Worm (Caenorhabditis elegans): ENCODE data around the gene tpa-1.
A peak's percentile ranks its signal among the peaks of the same experiment; 100 is the strongest.

Gene tpa-1

ce11 chrIV:91680-92079 is at the start of gene tpa-1:
tpa-1 (plus strand) TSS chrIV:91980.
- TF ChIP-seq dpl-1 (GFP tag; optimal IDR thresholded peaks at IDR 0.05) (no peak), jun-1 (tag; optimal IDR thresholded peaks at IDR 0.05) (no peak), fkh-4 (tag; optimal IDR thresholded peaks at IDR 0.05; ENCODE audit: borderline replicate concordance) (no peak), hlh-4 (tag; optimal IDR thresholded peaks at IDR 0.05) (no peak), ztf-11 (tag; optimal IDR thresholded peaks at IDR 0.05) (no peak), elt-3 (tag; optimal IDR thresholded peaks at IDR 0.05) (no peak), aha-1 (tag; optimal IDR thresholded peaks at IDR 0.05) (no peak), mdl-1 (tag; optimal IDR thresholded peaks at IDR 0.05) (no peak), ceh-90 (tag; optimal IDR thresholded peaks at IDR 0.05) (no peak), irx-1 (tag; optimal IDR thresholded peaks at IDR 0.05) (no peak), hpl-2 (GFP tag; optimal IDR thresholded peaks at IDR 0.05) (no peak), lin-13 (GFP tag; optimal IDR thresholded peaks at IDR 0.05) (no peak), lsy-2 (tag; optimal IDR thresholded peaks at IDR 0.05) (no peak), nhr-76 (tag; optimal IDR thresholded peaks at IDR 0.05) (no peak), F16B12.6 (tag; optimal IDR thresholded peaks at IDR 0.05) (no peak), nhr-11 (tag; optimal IDR thresholded peaks at IDR 0.05) (no peak)

DNA sequence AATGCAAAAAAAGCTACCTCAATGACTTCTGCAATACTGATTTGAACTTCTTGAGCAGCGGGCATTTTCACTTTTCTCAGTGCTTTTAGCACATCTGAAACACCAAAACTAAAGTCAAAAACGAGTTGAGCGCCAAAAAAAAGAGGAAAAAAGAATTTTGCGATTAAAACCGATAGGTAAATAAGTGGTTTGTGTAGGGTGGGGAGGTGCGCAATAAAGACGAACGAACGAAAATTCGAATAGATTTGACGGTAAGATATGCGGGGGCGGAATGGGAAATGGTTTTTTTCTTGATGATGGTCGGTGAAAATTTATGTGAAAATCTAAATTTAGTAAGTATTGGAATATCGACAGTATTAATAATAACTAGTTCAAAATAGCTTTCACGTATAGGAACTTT is 43.0 kb upstream of the tpa-1 start, which contains the start of gene frm-5.1:
Gene frm-5.1, minus strand, starts transcription at position 101 of the 400 bp plus-strand sequence.
- TF ChIP-seq snu-23 (GFP tag; optimal IDR thresholded peaks at IDR 0.05), result no peak
- TF ChIP-seq ztf-11 (tag; optimal IDR thresholded peaks at IDR 0.05), result no peak
- no peak for TF ChIP-seq F16B12.6 (tag; optimal IDR thresholded peaks at IDR 0.05)
- TF ChIP-seq egl-13 (tag; optimal IDR thresholded peaks at IDR 0.05), result no peak
- no peak for TF ChIP-seq nhr-28 (tag; optimal IDR thresholded peaks at IDR 0.05)
- no peak for TF ChIP-seq efl-3 (GFP tag; optimal IDR thresholded peaks at IDR 0.05)
- TF ChIP-seq nhr-12 (tag; optimal IDR thresholded peaks at IDR 0.05), result no peak
- no peak for TF ChIP-seq mef-2 (tag; optimal IDR thresholded peaks at IDR 0.05)

DNA sequence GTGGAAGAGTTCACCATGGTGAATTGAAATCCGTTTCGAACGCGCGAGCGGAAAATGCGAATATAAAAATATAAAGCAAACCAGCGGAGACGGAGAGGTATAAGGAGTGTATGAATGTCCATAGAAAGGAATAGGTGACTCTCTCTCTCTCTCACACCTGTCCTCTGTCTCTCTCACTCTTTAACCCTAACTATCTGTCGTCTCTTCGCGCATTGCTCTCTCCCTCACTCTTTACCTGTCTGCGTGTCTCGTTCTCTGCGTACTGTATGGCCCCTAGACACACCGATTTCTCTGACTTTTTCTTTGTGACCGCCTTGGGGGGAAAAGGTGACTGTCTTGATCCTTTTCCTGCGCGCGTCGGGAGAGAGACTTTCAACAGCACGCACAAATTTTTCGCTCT is 40.6 kb upstream of the tpa-1 start:
- peak; percentile 9 to 55 (median 23) for TF ChIP-seq dpl-1 (GFP tag; optimal IDR thresholded peaks at IDR 0.05)
- TF ChIP-seq tbx-2 (tag; optimal IDR thresholded peaks at IDR 0.05), result peak; percentile 43
- TF ChIP-seq nhr-85 (tag), result peak; percentile 92
- peak; percentile 77 to 78 for TF ChIP-seq efl-1 (optimal IDR thresholded peaks at IDR 0.05)
- peak; percentile 23 to 93 for TF ChIP-seq efl-1 (GFP tag; optimal IDR thresholded peaks at IDR 0.05 in 1 of 2)
- TF ChIP-seq mef-2 (tag; optimal IDR thresholded peaks at IDR 0.05), result no peak
- TF ChIP-seq C16A3.4 (tag; optimal IDR thresholded peaks at IDR 0.05), result peak; percentile 62
- TF ChIP-seq skn-1 (tag; optimal IDR thresholded peaks at IDR 0.05), result peak; percentile 45
- peak; percentile 62 for TF ChIP-seq nhr-47 (tag; optimal IDR thresholded peaks at IDR 0.05)
- TF ChIP-seq aha-1 (tag; optimal IDR thresholded peaks at IDR 0.05), result no peak
- TF ChIP-seq tlp-1 (tag; optimal IDR thresholded peaks at IDR 0.05), result no peak
- TF ChIP-seq mdl-1 (tag; optimal IDR thresholded peaks at IDR 0.05), result peak in 1 of 2 experiments; percentile 25
- peak; percentile 71 for TF ChIP-seq jun-1 (tag; optimal IDR thresholded peaks at IDR 0.05)
- no peak for TF ChIP-seq zag-1 (tag; optimal IDR thresholded peaks at IDR 0.05)
- no peak for TF ChIP-seq irx-1 (tag; optimal IDR thresholded peaks at IDR 0.05)
- peak; percentile 57 for TF ChIP-seq nhr-77 (tag; optimal IDR thresholded peaks at IDR 0.05)
- peak; percentile 49 to 78 for TF ChIP-seq lin-35 (GFP tag; optimal IDR thresholded peaks at IDR 0.05)
- no peak for TF ChIP-seq nhr-84 (tag; optimal IDR thresholded peaks at IDR 0.05)
- TF ChIP-seq nhr-20 (tag; optimal IDR thresholded peaks at IDR 0.05), result peak; percentile 67
- TF ChIP-seq nhr-71 (tag; optimal IDR thresholded peaks at IDR 0.05), result peak; percentile 68
- peak in 1 of 3 experiments; percentile 71 for TF ChIP-seq ceh-82 (tag; optimal IDR thresholded peaks at IDR 0.05)
- TF ChIP-seq nhr-19 (GFP tag; conservative IDR thresholded peaks at IDR 0.05), result peak; percentile 38
- TF ChIP-seq lin-13 (GFP tag; optimal IDR thresholded peaks at IDR 0.05), result peak; percentile 34
- TF ChIP-seq egl-27 (tag; optimal IDR thresholded peaks at IDR 0.05), result peak in 1 of 2 experiments; percentile 19
- TF ChIP-seq nhr-237 (tag; optimal IDR thresholded peaks at IDR 0.05), result peak; percentile 46
- peak; percentile 79 for TF ChIP-seq snu-23 (GFP tag; optimal IDR thresholded peaks at IDR 0.05)
- TF ChIP-seq alr-1 (tag; optimal IDR thresholded peaks at IDR 0.05; ENCODE audit: borderline replicate concordance), result no peak
- no peak for TF ChIP-seq fkh-4 (tag; optimal IDR thresholded peaks at IDR 0.05; ENCODE audit: borderline replicate concordance)
- peak in 2 of 6 experiments; percentile 3 to 82 for TF ChIP-seq elt-3 (tag; optimal IDR thresholded peaks at IDR 0.05)
- peak; percentile 94 for TF ChIP-seq blmp-1 (tag; optimal IDR thresholded peaks at IDR 0.05)
- peak; percentile 55 for TF ChIP-seq swsn-7 (tag; optimal IDR thresholded peaks at IDR 0.05)
- TF ChIP-seq fkh-8 (tag; optimal IDR thresholded peaks at IDR 0.05), result peak; percentile 39
- TF ChIP-seq mep-1 (tag; optimal IDR thresholded peaks at IDR 0.05), result peak; percentile 64
- TF ChIP-seq lin-14 (GFP tag; optimal IDR thresholded peaks at IDR 0.05), result peak; percentile 78
- TF ChIP-seq lsy-2 (tag; optimal IDR thresholded peaks at IDR 0.05), result peak; percentile 33 to 74
- TF ChIP-seq nhr-90 (tag; optimal IDR thresholded peaks at IDR 0.05; ENCODE audit: poor library complexity), result peak; percentile 74
- peak; percentile 47 for TF ChIP-seq fos-1 (tag; optimal IDR thresholded peaks at IDR 0.05)

Data from whole organism, L1 larva.